Worm (Caenorhabditis elegans) whole organism, midembryonic: ENCODE data around the gene garr-1.

Source experiments
- T22C8.4 ChIP-seq: fragments of 200-800 bp; sonication (Bioruptor generic); IDR thresholded peaks from 2 replicates; pipeline ENCODE4 v1.3.6; 2022; ENCODE audit warnings: missing genetic modification characterization, missing compliant biosample characterization
- cog-1 ChIP-seq: sonication (generic microtip); optimal IDR thresholded peaks from 2 replicates; lab custom pipeline; 2016; ENCODE audit warnings: missing genetic modification characterization, missing compliant biosample characterization
- flt-1 ChIP-seq: fragments of 200-800 bp; sonication (Bioruptor generic); IDR thresholded peaks from 2 replicates; pipeline ENCODE4 v1.3.6; 2022; ENCODE audit warnings: missing genetic modification characterization, missing compliant biosample characterization
- klf-2 ChIP-seq: fragments of 200-800 bp; sonication (Bioruptor generic); conservative IDR thresholded peaks from 2 replicates; pipeline ENCODE4 v1.3.6; 2022; ENCODE audit warnings: missing genetic modification reagents, missing genetic modification characterization, missing compliant biosample characterization
- med-1 ChIP-seq: sonication (generic microtip); optimal IDR thresholded peaks from 2 replicates; lab custom pipeline; 2017; ENCODE audit warnings: missing genetic modification characterization, mild to moderate bottlenecking, missing compliant biosample characterization, antibody characterized with exemption, missing genetic modification reagents; ENCODE audit not compliant: insufficient read depth
- ref-1 ChIP-seq: fragments of 200-800 bp; sonication (Bioruptor generic); conservative IDR thresholded peaks from 2 replicates; pipeline ENCODE4 v1.3.6; 2022; ENCODE audit warnings: missing genetic modification reagents, missing genetic modification characterization, missing compliant biosample characterization
- tab-1 ChIP-seq: fragments of 200-800 bp; sonication (Bioruptor generic); IDR thresholded peaks from 2 replicates; pipeline ENCODE4 v1.3.6; 2022; ENCODE audit warnings: missing genetic modification characterization, missing compliant biosample characterization
- ztf-23 ChIP-seq: fragments of 200-800 bp; sonication (Bioruptor generic); IDR thresholded peaks from 2 replicates; pipeline ENCODE4 v1.3.6; 2022; ENCODE audit warnings: missing genetic modification reagents, missing genetic modification characterization, missing compliant biosample characterization
- ztf-29 ChIP-seq: fragments of 200-800 bp; sonication (Bioruptor generic); IDR thresholded peaks from 2 replicates; pipeline ENCODE4 v1.3.6; 2022; ENCODE audit warnings: missing genetic modification reagents, missing genetic modification characterization, missing compliant biosample characterization

- TF ChIP-seq ref-1 (GFP tag; lab: Robert Waterston, UW) (no peak), klf-2 (GFP tag; lab: Robert Waterston, UW) (no peak), med-1 (GFP tag; lab: Kevin White, UChicago) (no peak), tab-1 (GFP tag; lab: Robert Waterston, UW) (no peak), flt-1 (GFP tag; lab: Robert Waterston, UW) (no peak), cog-1 (tag; lab: Kevin White, UChicago) (no peak), ztf-29 (GFP tag; lab: Robert Waterston, UW) (no peak), T22C8.4 (GFP tag; lab: Robert Waterston, UW) (no peak), ztf-23 (GFP tag; lab: Robert Waterston, UW) (no peak)
Observed at ce11 chrIV:428869-429268, 2.9 kb downstream of the garr-1 start, which contains the start of gene Y66H1A.5.
